Worm (Caenorhabditis elegans): ENCODE data around the gene F53F8.3.

F53F8.3 gene

ce11 chrV:20681824-20682223 is 7.5 kb downstream of the F53F8.3 start:
- TF ChIP-seq pqm-1 (tag; optimal IDR thresholded peaks at IDR 0.05) (no peak), elt-4 (tag; optimal IDR thresholded peaks at IDR 0.05) (no peak), ref-2 (tag; optimal IDR thresholded peaks at IDR 0.05) (peak; percentile 8)

- no peak for TF ChIP-seq unc-42 (tag; optimal IDR thresholded peaks at IDR 0.05)
- TF ChIP-seq pqm-1 (tag; optimal IDR thresholded peaks at IDR 0.05), result no peak
- TF ChIP-seq nhr-11 (tag; optimal IDR thresholded peaks at IDR 0.05), result no peak
- TF ChIP-seq tbx-2 (tag; optimal IDR thresholded peaks at IDR 0.05), result no peak
- TF ChIP-seq sox-2 (GFP tag; IDR thresholded peaks at IDR 0.05), result no peak
- TF ChIP-seq tbx-7 (tag; optimal IDR thresholded peaks at IDR 0.05), result no peak
- no peak for TF ChIP-seq F13H6.1 (tag; optimal IDR thresholded peaks at IDR 0.05)
These were observed 8.2 kb downstream of the F53F8.3 start, which contains the start of gene srsx-35 for ce11 chrV:20681120-20681519. Gene srsx-35, plus strand, starts transcription at chrV:20681420.

- TF ChIP-seq ztf-16 (tag; optimal IDR thresholded peaks at IDR 0.05) (no peak), sdc-2 (tag; optimal IDR thresholded peaks at IDR 0.05) (no peak), hlh-15 (tag; optimal IDR thresholded peaks at IDR 0.05) (no peak), madf-2 (tag; optimal IDR thresholded peaks at IDR 0.05) (no peak), zip-5 (tag; optimal IDR thresholded peaks at IDR 0.05) (no peak), ceh-31 (tag; optimal IDR thresholded peaks at IDR 0.05) (no peak)
These were observed 9.1 kb downstream of the F53F8.3 start for ce11 chrV:20680189-20680588.

- no peak for TF ChIP-seq F13H6.1 (tag; optimal IDR thresholded peaks at IDR 0.05)
- TF ChIP-seq ztf-16 (tag; optimal IDR thresholded peaks at IDR 0.05), result no peak
- TF ChIP-seq sdc-2 (tag; optimal IDR thresholded peaks at IDR 0.05), result no peak
- no peak for TF ChIP-seq nhr-232 (tag; optimal IDR thresholded peaks at IDR 0.05)
- no peak for TF ChIP-seq ahr-1 (tag; optimal IDR thresholded peaks at IDR 0.05)
- TF ChIP-seq ceh-18 (tag; optimal IDR thresholded peaks at IDR 0.05), result no peak
- no peak for TF ChIP-seq ceh-30 (tag; optimal IDR thresholded peaks at IDR 0.05)
- no peak for TF ChIP-seq ceh-22 (tag; optimal IDR thresholded peaks at IDR 0.05)
- no peak for TF ChIP-seq pha-4 (tag; optimal IDR thresholded peaks at IDR 0.05)
- no peak for TF ChIP-seq rnt-1 (tag; optimal IDR thresholded peaks at IDR 0.05)
- TF ChIP-seq unc-42 (tag; optimal IDR thresholded peaks at IDR 0.05), result no peak
- TF ChIP-seq pag-3 (tag; optimal IDR thresholded peaks at IDR 0.05; ENCODE audit: borderline replicate concordance), result no peak
- TF ChIP-seq ceh-19 (GFP tag; optimal IDR thresholded peaks at IDR 0.05), result no peak
- no peak for TF ChIP-seq T23F11.4 (GFP tag; optimal IDR thresholded peaks at IDR 0.05)
- no peak for TF ChIP-seq npax-4 (tag; optimal IDR thresholded peaks at IDR 0.05)
- no peak for TF ChIP-seq ceh-31 (tag; optimal IDR thresholded peaks at IDR 0.05)
- TF ChIP-seq lim-6 (tag; optimal IDR thresholded peaks at IDR 0.05), result no peak
These were observed 18.7 kb downstream of the F53F8.3 start for ce11 chrV:20670625-20671024.

ce11 chrV:20666905-20667304 is 22.4 kb downstream of the F53F8.3 start, which contains the start of gene mlt-11:
Gene mlt-11, plus strand, starts transcription at chrV:20667205.
- TF ChIP-seq ets-4 (tag; optimal IDR thresholded peaks at IDR 0.05) (no peak), dve-1 (tag; optimal IDR thresholded peaks at IDR 0.05) (no peak), ahr-1 (tag; optimal IDR thresholded peaks at IDR 0.05) (no peak), tbx-7 (tag; optimal IDR thresholded peaks at IDR 0.05) (no peak), ztf-16 (tag; optimal IDR thresholded peaks at IDR 0.05) (no peak), tbx-2 (tag; optimal IDR thresholded peaks at IDR 0.05) (no peak), T23F11.4 (GFP tag; optimal IDR thresholded peaks at IDR 0.05) (no peak), fkh-10 (GFP tag; optimal IDR thresholded peaks at IDR 0.05) (no peak), nfya-1 (tag; optimal IDR thresholded peaks at IDR 0.05) (no peak), hlh-15 (tag; optimal IDR thresholded peaks at IDR 0.05) (no peak), odd-2 (tag; optimal IDR thresholded peaks at IDR 0.05) (no peak), sdc-2 (tag; optimal IDR thresholded peaks at IDR 0.05) (no peak)

- TF ChIP-seq C08G9.2 (tag; optimal IDR thresholded peaks at IDR 0.05) (no peak), hlh-30 (tag; optimal IDR thresholded peaks at IDR 0.05; ENCODE audit: insufficient read depth) (no peak), unc-86 (tag; optimal IDR thresholded peaks at IDR 0.05) (no peak), pha-2 (tag; optimal IDR thresholded peaks at IDR 0.05) (no peak), K02D7.2 (tag; optimal IDR thresholded peaks at IDR 0.05) (no peak), ceh-24 (tag; optimal IDR thresholded peaks at IDR 0.05) (no peak), T23F11.4 (GFP tag; optimal IDR thresholded peaks at IDR 0.05) (no peak), pros-1 (tag; optimal IDR thresholded peaks at IDR 0.05) (no peak), pha-4 (tag; optimal IDR thresholded peaks at IDR 0.05) (no peak), Y22D7AL.16 (tag; optimal IDR thresholded peaks at IDR 0.05) (no peak), nfya-1 (tag; optimal IDR thresholded peaks at IDR 0.05) (no peak), ztf-16 (tag; optimal IDR thresholded peaks at IDR 0.05) (no peak), lin-11 (tag; optimal IDR thresholded peaks at IDR 0.05) (no peak), unc-55 (GFP tag; optimal IDR thresholded peaks at IDR 0.05) (no peak), sdc-2 (tag; optimal IDR thresholded peaks at IDR 0.05) (no peak), ceh-14 (tag; optimal IDR thresholded peaks at IDR 0.05) (no peak), ceh-6 (GFP tag; optimal IDR thresholded peaks at IDR 0.05) (no peak), ceh-18 (tag; optimal IDR thresholded peaks at IDR 0.05) (no peak), tbx-7 (tag; optimal IDR thresholded peaks at IDR 0.05) (no peak)
These were observed 24.4 kb downstream of the F53F8.3 start for ce11 chrV:20664930-20665329.

Data from whole organism, late embryonic.